Fruit fly (Drosophila melanogaster) whole organism, embryonic: ENCODE results near the gene foxo.

Source experiments
- Bgb ChIP-seq: fragments of 200-800 bp; sonication (Bioruptor generic); IDR thresholded peaks from 2 replicates; pipeline ENCODE4 v1.3.6; 2022; ENCODE audit warnings: missing biosample characterization, missing genetic modification characterization; ENCODE audit not compliant: partially characterized antibody
- Bteb2 ChIP-seq: fragments of 200-800 bp; sonication (Bioruptor generic); optimal IDR thresholded peaks from 2 replicates; lab custom pipeline; 2016; ENCODE audit warnings: missing biosample characterization, missing genetic modification characterization
- CG10147 ChIP-seq: fragments of 200-800 bp; sonication (Bioruptor generic); optimal IDR thresholded peaks from 2 replicates; lab custom pipeline; 2019; ENCODE audit warnings: missing biosample characterization, mild to moderate bottlenecking, missing genetic modification characterization, moderate library complexity
- CG10654 ChIP-seq: fragments of 200-800 bp; sonication (Bioruptor generic); optimal IDR thresholded peaks from 2 replicates; lab custom pipeline; 2016; ENCODE audit warnings: missing biosample characterization, missing genetic modification characterization
- CG11093 ChIP-seq: fragments of 200-800 bp; sonication (Bioruptor generic); IDR thresholded peaks from 3 replicates; pipeline ENCODE4 v1.3.6; 2022; ENCODE audit warnings: missing biosample characterization, missing genetic modification characterization
- CG12071 ChIP-seq: fragments of 200-800 bp; sonication (Bioruptor generic); optimal IDR thresholded peaks from 3 replicates; lab custom pipeline; 2018; ENCODE audit warnings: missing biosample characterization, mild to moderate bottlenecking, missing genetic modification characterization
- CG12236 ChIP-seq: fragments of 200-800 bp; sonication (Bioruptor generic); optimal IDR thresholded peaks from 2 replicates; lab custom pipeline; 2016; ENCODE audit warnings: missing biosample characterization, missing genetic modification characterization
- CG12744 ChIP-seq: fragments of 200-800 bp; sonication (Bioruptor generic); optimal IDR thresholded peaks from 2 replicates; lab custom pipeline; 2016; ENCODE audit warnings: missing biosample characterization, missing genetic modification characterization
- CG13296 ChIP-seq: fragments of 200-800 bp; sonication (Bioruptor generic); optimal IDR thresholded peaks from 3 replicates; lab custom pipeline; 2018; ENCODE audit warnings: missing biosample characterization, mild to moderate bottlenecking, missing genetic modification characterization
- CG1647 ChIP-seq: fragments of 200-800 bp; sonication (Bioruptor generic); optimal IDR thresholded peaks from 3 replicates; lab custom pipeline; 2016; ENCODE audit warnings: missing biosample characterization, missing genetic modification characterization
- CG18011 ChIP-seq: fragments of 200-800 bp; sonication (Bioruptor generic); optimal IDR thresholded peaks from 2 replicates; lab custom pipeline; 2017; ENCODE audit warnings: missing biosample characterization, missing genetic modification characterization, mild to moderate bottlenecking, moderate library complexity, missing genotype
- CG43689 ChIP-seq: fragments of 200-800 bp; sonication (Bioruptor generic); IDR thresholded peaks from 2 replicates; pipeline ENCODE4 v1.3.6; 2022; ENCODE audit warnings: missing biosample characterization, missing genetic modification characterization
- CG4617 ChIP-seq: fragments of 200-800 bp; sonication (Bioruptor generic); optimal IDR thresholded peaks from 3 replicates; lab custom pipeline; 2016; ENCODE audit warnings: missing biosample characterization, missing genetic modification characterization, borderline replicate concordance
- CG4707 ChIP-seq: fragments of 200-800 bp; sonication (Bioruptor generic); optimal IDR thresholded peaks from 2 replicates; lab custom pipeline; 2018; ENCODE audit warnings: missing biosample characterization, mild to moderate bottlenecking, missing genetic modification characterization, moderate library complexity
- CG4730 ChIP-seq: fragments of 200-800 bp; sonication (Bioruptor generic); IDR thresholded peaks from 2 replicates; pipeline ENCODE4 v1.3.6; 2022; ENCODE audit warnings: missing biosample characterization, missing genetic modification characterization
- CG6175 ChIP-seq: fragments of 200-800 bp; sonication (Bioruptor generic); IDR thresholded peaks from 3 replicates; pipeline ENCODE4 v1.3.6; 2022; ENCODE audit warnings: missing biosample characterization, missing genetic modification characterization
- CG7271 ChIP-seq: fragments of 200-800 bp; sonication (Bioruptor generic); optimal IDR thresholded peaks from 2 replicates; lab custom pipeline; 2018; ENCODE audit warnings: missing biosample characterization, mild to moderate bottlenecking, missing genetic modification characterization, moderate library complexity
- CrebB ChIP-seq: fragments of 200-800 bp; sonication (Bioruptor generic); optimal IDR thresholded peaks from 3 replicates; lab custom pipeline; 2018; ENCODE audit warnings: missing biosample characterization, mild to moderate bottlenecking, missing genetic modification characterization
- Dad ChIP-seq: fragments of 200-800 bp; sonication (Bioruptor generic); optimal IDR thresholded peaks from 3 replicates; lab custom pipeline; 2016; ENCODE audit warnings: missing biosample characterization, missing genetic modification characterization
- Dek ChIP-seq: fragments of 200-800 bp; sonication (Bioruptor generic); optimal IDR thresholded peaks from 3 replicates; lab custom pipeline; 2019; ENCODE audit warnings: missing biosample characterization, mild to moderate bottlenecking, missing genetic modification characterization, moderate library complexity
- Drgx ChIP-seq: fragments of 200-800 bp; sonication (Bioruptor generic); IDR thresholded peaks from 2 replicates; pipeline ENCODE4 v1.3.6; 2022; ENCODE audit warnings: missing biosample characterization, missing genetic modification characterization
- HHEX ChIP-seq: fragments of 200-800 bp; sonication (Bioruptor generic); optimal IDR thresholded peaks from 3 replicates; lab custom pipeline; 2017; ENCODE audit warnings: missing biosample characterization, mild to moderate bottlenecking, missing genetic modification characterization, missing genetic modification reagents
- HLH54F ChIP-seq: fragments of 200-800 bp; sonication (Bioruptor generic); optimal IDR thresholded peaks from 3 replicates; lab custom pipeline; 2016; ENCODE audit warnings: missing biosample characterization, missing genetic modification characterization
- Hr39 ChIP-seq: fragments of >200 bp; optimal IDR thresholded peaks from 2 replicates; lab custom pipeline; 2017
- Hr51 ChIP-seq, 2 experiments: fragments of 200-800 bp; sonication (Bioruptor generic); optimal IDR thresholded peaks; 2 replicates in 1 of 2; 3 replicates in 1 of 2; lab custom pipeline; 2016 to 2018; ENCODE audit warnings: missing biosample characterization in 2 of 2, missing genetic modification characterization in 2 of 2, mild to moderate bottlenecking in 1 of 2, moderate library complexity in 1 of 2
- Max ChIP-seq: fragments of 200-800 bp; sonication (Bioruptor generic); optimal IDR thresholded peaks from 2 replicates; lab custom pipeline; 2016; ENCODE audit warnings: missing biosample characterization, mild to moderate bottlenecking, missing genetic modification characterization
- Meics ChIP-seq: fragments of 200-800 bp; sonication (Bioruptor generic); optimal IDR thresholded peaks from 2 replicates; lab custom pipeline; 2017; ENCODE audit warnings: missing biosample characterization, mild to moderate bottlenecking, missing genetic modification characterization
- NK7.1 ChIP-seq: fragments of 200-800 bp; sonication (Bioruptor generic); optimal IDR thresholded peaks from 3 replicates; lab custom pipeline; 2016; ENCODE audit warnings: missing biosample characterization, missing genetic modification characterization
- Sox102F ChIP-seq: fragments of 200-800 bp; sonication (Bioruptor generic); optimal IDR thresholded peaks from 2 replicates; lab custom pipeline; 2018; ENCODE audit warnings: missing biosample characterization, mild to moderate bottlenecking, missing genetic modification characterization, moderate library complexity
- Xbp1 ChIP-seq: fragments of 200-800 bp; sonication (Bioruptor generic); optimal IDR thresholded peaks from 3 replicates; lab custom pipeline; 2016; ENCODE audit warnings: missing biosample characterization, mild to moderate bottlenecking, missing genetic modification characterization
- abd-A ChIP-seq: fragments of 200-800 bp; sonication (Bioruptor generic); optimal IDR thresholded peaks from 3 replicates; lab custom pipeline; 2019; ENCODE audit warnings: missing biosample characterization, mild to moderate bottlenecking, missing genetic modification characterization, moderate library complexity
- ci ChIP-seq: fragments of 200-800 bp; sonication (Bioruptor generic); IDR thresholded peaks from 3 replicates; pipeline ENCODE4 v1.3.6; 2022; ENCODE audit warnings: missing biosample characterization, missing genetic modification characterization
- crp ChIP-seq, 2 experiments: fragments of 200-800 bp; sonication (Bioruptor generic); optimal IDR thresholded peaks; 2 replicates in 1 of 2; 3 replicates in 1 of 2; lab custom pipeline; 2017; ENCODE audit warnings: missing biosample characterization in 2 of 2, missing genetic modification characterization in 2 of 2, mild to moderate bottlenecking in 1 of 2, moderate library complexity in 1 of 2
- ems ChIP-seq: fragments of 200-800 bp; sonication (Bioruptor generic); optimal IDR thresholded peaks from 3 replicates; lab custom pipeline; 2016; ENCODE audit warnings: missing biosample characterization, missing genetic modification characterization
- esg ChIP-seq: fragments of 200-800 bp; sonication (Bioruptor generic); conservative IDR thresholded peaks from 2 replicates; pipeline ENCODE4 v1.3.6; 2022; ENCODE audit warnings: missing biosample characterization, missing genetic modification characterization
- fru ChIP-seq: fragments of >200 bp; optimal IDR thresholded peaks from 2 replicates; lab custom pipeline; 2017
- fu2 ChIP-seq: fragments of 200-800 bp; sonication (Bioruptor generic); optimal IDR thresholded peaks from 2 replicates; lab custom pipeline; 2016; ENCODE audit warnings: missing biosample characterization, missing genetic modification characterization
- gcm ChIP-seq: fragments of 200-800 bp; sonication (Bioruptor generic); optimal IDR thresholded peaks from 2 replicates; lab custom pipeline; 2019; ENCODE audit warnings: missing biosample characterization, mild to moderate bottlenecking, missing genetic modification characterization, moderate library complexity
- gfzf ChIP-seq: fragments of 200-800 bp; sonication (Bioruptor generic); optimal IDR thresholded peaks from 2 replicates; lab custom pipeline; 2016; ENCODE audit warnings: missing biosample characterization, mild to moderate bottlenecking, missing genetic modification characterization, moderate library complexity
- gt ChIP-seq: fragments of 200-800 bp; sonication (Bioruptor generic); IDR thresholded peaks from 2 replicates; pipeline ENCODE4 v1.3.6; 2022; ENCODE audit warnings: missing biosample characterization, missing genetic modification characterization
- inv ChIP-seq: fragments of 200-800 bp; sonication (Bioruptor generic); IDR thresholded peaks from 2 replicates; pipeline ENCODE4 v1.3.6; 2022; ENCODE audit warnings: missing biosample characterization, missing genetic modification characterization; ENCODE audit not compliant: partially characterized antibody
- jigr1 ChIP-seq: fragments of 200-800 bp; sonication (Bioruptor generic); IDR thresholded peaks from 3 replicates; pipeline ENCODE4 v1.3.6; 2022; ENCODE audit warnings: missing biosample characterization, missing genetic modification characterization
- kah ChIP-seq: fragments of 200-800 bp; sonication (Bioruptor generic); optimal IDR thresholded peaks from 2 replicates; lab custom pipeline; 2018; ENCODE audit warnings: missing biosample characterization, mild to moderate bottlenecking, missing genetic modification characterization
- lab ChIP-seq: fragments of 200-800 bp; sonication (Bioruptor generic); optimal IDR thresholded peaks from 3 replicates; lab custom pipeline; 2017; ENCODE audit warnings: missing biosample characterization, missing genetic modification characterization, mild to moderate bottlenecking, moderate library complexity, missing genetic modification reagents
- shn ChIP-seq: fragments of 200-800 bp; sonication (Bioruptor generic); optimal IDR thresholded peaks from 3 replicates; lab custom pipeline; 2016; ENCODE audit warnings: missing biosample characterization, missing genetic modification characterization
- slbo ChIP-seq: fragments of 200-800 bp; sonication (Bioruptor generic); IDR thresholded peaks from 2 replicates; pipeline ENCODE4 v1.3.6; 2022; ENCODE audit warnings: missing biosample characterization, missing genetic modification characterization
- sna ChIP-seq: fragments of 200-800 bp; sonication (Bioruptor generic); IDR thresholded peaks from 2 replicates; pipeline ENCODE4 v1.3.6; 2022; ENCODE audit warnings: missing biosample characterization, missing genetic modification characterization; ENCODE audit not compliant: partially characterized antibody
- tgo ChIP-seq: fragments of 200-800 bp; sonication (Bioruptor generic); IDR thresholded peaks from 3 replicates; pipeline ENCODE4 v1.3.6; 2022; ENCODE audit warnings: missing biosample characterization, missing genetic modification characterization
- trem ChIP-seq: fragments of 200-800 bp; optimal IDR thresholded peaks from 3 replicates; lab custom pipeline; 2019; ENCODE audit warnings: missing biosample characterization, mild to moderate bottlenecking, missing genetic modification characterization, moderate library complexity
- zen ChIP-seq: fragments of 200-800 bp; sonication (Bioruptor generic); optimal IDR thresholded peaks from 3 replicates; lab custom pipeline; 2018; ENCODE audit warnings: missing biosample characterization, mild to moderate bottlenecking, missing genetic modification characterization, moderate library complexity
- zfh2 ChIP-seq: fragments of 200-800 bp; sonication (Bioruptor generic); optimal IDR thresholded peaks from 2 replicates; lab custom pipeline; 2016; ENCODE audit warnings: missing biosample characterization, missing genetic modification characterization

foxo gene

dm6 chr3R:14024919-14025387, 31.8 kb upstream of the foxo start (continued):
- TF ChIP-seq Xbp1: no peak
- peak; percentile 26 for TF ChIP-seq Dek (tag; lab: Kevin White, UChicago)
- TF ChIP-seq gcm: peak; percentile 26
- peak; percentile 57 for TF ChIP-seq lab (GFP tag; lab: Kevin White, UChicago)
- no peak for TF ChIP-seq Hr39
- TF ChIP-seq shn (GFP tag; lab: Kevin White, UChicago): peak; percentile 24
- TF ChIP-seq CG7271 (tag; lab: Kevin White, UChicago): no peak
- no peak for TF ChIP-seq gfzf
- TF ChIP-seq NK7.1 (GFP tag; lab: Kevin White, UChicago): peak; percentile 11
- peak; percentile 48 for TF ChIP-seq zfh2
- peak; percentile 13 to 16 for TF ChIP-seq Hr51 (GFP tag; optimal IDR thresholded peaks at IDR 0.05; lab: Kevin White, UChicago)
- no peak for TF ChIP-seq CG12744 (GFP tag; lab: Kevin White, UChicago)
- TF ChIP-seq ems (GFP tag; lab: Kevin White, UChicago): peak; percentile 44
- no peak for TF ChIP-seq jigr1
- peak; percentile 28 for TF ChIP-seq kah (GFP tag; lab: Kevin White, UChicago)
- TF ChIP-seq Dad (GFP tag; lab: Kevin White, UChicago): peak; percentile 12
- TF ChIP-seq crp (GFP tag; optimal IDR thresholded peaks at IDR 0.05; lab: Kevin White, UChicago): peak in 1 of 2 experiments; percentile 65
- TF ChIP-seq CG6175 (GFP tag; lab: Robert Waterston, UW): no peak
- TF ChIP-seq esg (GFP tag; lab: Robert Waterston, UW): no peak
- TF ChIP-seq CG43689 (GFP tag; lab: Robert Waterston, UW): no peak
- no peak for TF ChIP-seq fu2 (GFP tag; lab: Kevin White, UChicago)
- peak; percentile 14 for TF ChIP-seq CG18011 (GFP tag; lab: Kevin White, UChicago)
- no peak for TF ChIP-seq sna (GFP tag; lab: Robert Waterston, UW)
- TF ChIP-seq CG12236 (GFP tag; lab: Kevin White, UChicago): no peak
- TF ChIP-seq Bgb (GFP tag; lab: Robert Waterston, UW): peak; percentile 26; the same call in 1 of the 2 replicates
- TF ChIP-seq CG4730 (GFP tag; lab: Robert Waterston, UW): no peak
- TF ChIP-seq zen (tag; lab: Kevin White, UChicago): no peak
- peak; percentile 63 for TF ChIP-seq CG13296 (GFP tag; lab: Kevin White, UChicago)
- peak; percentile 18 for TF ChIP-seq Bteb2 (GFP tag; lab: Kevin White, UChicago)
- peak; percentile 5; the same call in 1 of the 3 replicates for TF ChIP-seq ci (GFP tag; lab: Robert Waterston, UW)
- TF ChIP-seq CG1647 (GFP tag; lab: Kevin White, UChicago): peak; percentile 24
- no peak; the same call in 1 of the 2 replicates for TF ChIP-seq Drgx
- no peak for TF ChIP-seq CrebB (tag; lab: Kevin White, UChicago)
- peak; percentile 18 for TF ChIP-seq HLH54F (GFP tag; lab: Kevin White, UChicago)
- TF ChIP-seq Max (GFP tag; lab: Kevin White, UChicago): peak; percentile 80
- no peak for TF ChIP-seq fru
- TF ChIP-seq gt (GFP tag; lab: Robert Waterston, UW): no peak
- TF ChIP-seq Meics (GFP tag; lab: Kevin White, UChicago): peak; percentile 52
- TF ChIP-seq tgo (GFP tag; lab: Robert Waterston, UW): no peak
- no peak for TF ChIP-seq trem (tag; lab: Kevin White, UChicago)
- peak; percentile 60 for TF ChIP-seq HHEX (GFP tag; lab: Kevin White, UChicago)
- peak; percentile 5 for TF ChIP-seq CG10654 (GFP tag; lab: Kevin White, UChicago)
- peak; percentile 19 for TF ChIP-seq CG12071 (GFP tag; lab: Kevin White, UChicago)
- no peak for TF ChIP-seq CG11093
- peak; percentile 64 for TF ChIP-seq slbo
- TF ChIP-seq inv (GFP tag; lab: Robert Waterston, UW): no peak
- TF ChIP-seq abd-A: peak; percentile 97
- peak; percentile 42 for TF ChIP-seq Sox102F
- no peak for TF ChIP-seq CG4707 (GFP tag; lab: Kevin White, UChicago)
- no peak for TF ChIP-seq CG4617
- TF ChIP-seq CG10147 (GFP tag; lab: Kevin White, UChicago): no peak
